Worm (Caenorhabditis elegans) whole organism, late embryonic: ENCODE data around the gene Y54G2A.49.

Experiments
- C08G9.2 ChIP-seq: sonication (generic microtip); optimal IDR thresholded peaks from 2 replicates; lab custom pipeline; 2016; ENCODE audit warnings: mild to moderate bottlenecking, missing genetic modification characterization, moderate library complexity, missing compliant biosample characterization
- C38D4.7 ChIP-seq: fragments of 200-800 bp; sonication (Bioruptor generic); optimal IDR thresholded peaks from 2 replicates; lab custom pipeline; 2018; ENCODE audit warnings: mild to moderate bottlenecking, missing genetic modification characterization, moderate library complexity, missing compliant biosample characterization
- F13H6.1 ChIP-seq: sonication (generic microtip); optimal IDR thresholded peaks from 2 replicates; lab custom pipeline; 2016; ENCODE audit warnings: missing genetic modification characterization, missing compliant biosample characterization
- K02D7.2 ChIP-seq: sonication (generic microtip); optimal IDR thresholded peaks from 2 replicates; lab custom pipeline; 2017; ENCODE audit warnings: mild to moderate bottlenecking, missing genetic modification characterization, missing compliant biosample characterization
- K09A11.1 ChIP-seq: sonication (generic microtip); optimal IDR thresholded peaks from 2 replicates; lab custom pipeline; 2017; ENCODE audit warnings: antibody characterized with exemption, mild to moderate bottlenecking, missing genetic modification characterization, missing compliant biosample characterization; ENCODE audit not compliant: insufficient read depth
- Y22D7AL.16 ChIP-seq: sonication (generic microtip); optimal IDR thresholded peaks from 2 replicates; lab custom pipeline; 2016; ENCODE audit warnings: missing genetic modification characterization, missing compliant biosample characterization
- ahr-1 ChIP-seq: sonication (generic microtip); optimal IDR thresholded peaks from 2 replicates; lab custom pipeline; 2016; ENCODE audit warnings: missing genetic modification characterization, missing compliant biosample characterization
- ama-1 ChIP-seq: fragments of 150-350 bp; optimal IDR thresholded peaks from 2 replicates; lab custom pipeline; 2014
- ceh-14 ChIP-seq: sonication (generic microtip); optimal IDR thresholded peaks from 2 replicates; lab custom pipeline; 2016; ENCODE audit warnings: missing genotype, missing genetic modification characterization, missing compliant biosample characterization
- ceh-18 ChIP-seq: sonication (generic microtip); optimal IDR thresholded peaks from 2 replicates; lab custom pipeline; 2016; ENCODE audit warnings: missing genetic modification characterization, missing compliant biosample characterization
- ceh-19 ChIP-seq: fragments of 200-800 bp; sonication (Bioruptor generic); optimal IDR thresholded peaks from 2 replicates; lab custom pipeline; 2018; ENCODE audit warnings: mild to moderate bottlenecking, missing genetic modification characterization, missing compliant biosample characterization
- ceh-24 ChIP-seq: sonication (generic microtip); optimal IDR thresholded peaks from 2 replicates; lab custom pipeline; 2016; ENCODE audit warnings: mild to moderate bottlenecking, missing genetic modification characterization, missing compliant biosample characterization
- ceh-34 ChIP-seq: sonication (generic microtip); optimal IDR thresholded peaks from 2 replicates; lab custom pipeline; 2016; ENCODE audit warnings: mild to moderate bottlenecking, missing genetic modification characterization, missing compliant biosample characterization
- ceh-48 ChIP-seq: sonication (generic microtip); optimal IDR thresholded peaks from 2 replicates; lab custom pipeline; 2016; ENCODE audit warnings: missing genetic modification characterization, inconsistent platforms, missing compliant biosample characterization
- ceh-6 ChIP-seq: fragments of 200-800 bp; sonication (Bioruptor generic); optimal IDR thresholded peaks from 2 replicates; lab custom pipeline; 2018; ENCODE audit warnings: mild to moderate bottlenecking, missing genetic modification characterization, missing compliant biosample characterization
- dmd-4 ChIP-seq: sonication (generic microtip); optimal IDR thresholded peaks from 2 replicates; lab custom pipeline; 2016; ENCODE audit warnings: borderline replicate concordance, missing genetic modification characterization, missing compliant biosample characterization
- dve-1 ChIP-seq: sonication (generic microtip); optimal IDR thresholded peaks from 2 replicates; lab custom pipeline; 2017; ENCODE audit warnings: antibody characterized with exemption, mild to moderate bottlenecking, missing genetic modification characterization, missing compliant biosample characterization
- elt-2 ChIP-seq: sonication (generic microtip); optimal IDR thresholded peaks from 2 replicates; lab custom pipeline; 2016; ENCODE audit warnings: missing genetic modification reagents, missing genetic modification characterization, missing compliant biosample characterization
- elt-4 ChIP-seq: sonication (generic microtip); optimal IDR thresholded peaks from 2 replicates; lab custom pipeline; 2016; ENCODE audit warnings: missing genetic modification characterization, missing compliant biosample characterization
- fax-1 ChIP-seq: sonication (generic microtip); optimal IDR thresholded peaks from 2 replicates; lab custom pipeline; 2016; ENCODE audit warnings: missing genotype, missing genetic modification characterization, missing compliant biosample characterization
- fkh-6 ChIP-seq: sonication (generic microtip); optimal IDR thresholded peaks from 2 replicates; lab custom pipeline; 2016; ENCODE audit warnings: missing genetic modification characterization, missing compliant biosample characterization
- gmeb-2 ChIP-seq: sonication (generic microtip); optimal IDR thresholded peaks from 2 replicates; lab custom pipeline; 2016; ENCODE audit warnings: missing genetic modification characterization, inconsistent platforms, missing compliant biosample characterization
- hlh-13 ChIP-seq: fragments of 200-800 bp; sonication (Bioruptor generic); optimal IDR thresholded peaks from 2 replicates; lab custom pipeline; 2018; ENCODE audit warnings: mild to moderate bottlenecking, missing genetic modification characterization, missing compliant biosample characterization
- hlh-15 ChIP-seq: sonication (generic microtip); optimal IDR thresholded peaks from 2 replicates; lab custom pipeline; 2016; ENCODE audit warnings: missing genetic modification characterization, missing compliant biosample characterization
- hlh-30 ChIP-seq: sonication (generic microtip); optimal IDR thresholded peaks from 2 replicates; lab custom pipeline; 2017; ENCODE audit warnings: antibody characterized with exemption, missing genetic modification characterization, missing compliant biosample characterization; ENCODE audit not compliant: insufficient read depth
- hlh-8 ChIP-seq: sonication (generic microtip); optimal IDR thresholded peaks from 2 replicates; lab custom pipeline; 2016; ENCODE audit warnings: missing genotype, missing genetic modification characterization, missing compliant biosample characterization
- madf-2 ChIP-seq: sonication (generic microtip); optimal IDR thresholded peaks from 2 replicates; lab custom pipeline; 2017; ENCODE audit warnings: missing genetic modification characterization, missing compliant biosample characterization
- mec-3 ChIP-seq: sonication (generic microtip); optimal IDR thresholded peaks from 2 replicates; lab custom pipeline; 2016; ENCODE audit warnings: borderline replicate concordance, missing genetic modification characterization, missing compliant biosample characterization
- nhr-11 ChIP-seq: fragments of 150-350 bp; optimal IDR thresholded peaks from 2 replicates; lab custom pipeline; 2014; ENCODE audit warnings: missing biosample characterization, missing genetic modification characterization
- npax-4 ChIP-seq: sonication (generic microtip); optimal IDR thresholded peaks from 2 replicates; lab custom pipeline; 2016; ENCODE audit warnings: missing genetic modification characterization, missing compliant biosample characterization
- pax-1 ChIP-seq: fragments of 150-350 bp; optimal IDR thresholded peaks from 2 replicates; lab custom pipeline; 2014; ENCODE audit warnings: missing biosample characterization, missing genetic modification characterization
- pha-2 ChIP-seq: sonication (generic microtip); optimal IDR thresholded peaks from 2 replicates; lab custom pipeline; 2017; ENCODE audit warnings: mild to moderate bottlenecking, missing genetic modification characterization, missing compliant biosample characterization
- pha-4 ChIP-seq: fragments of 150-350 bp; optimal IDR thresholded peaks from 2 replicates; lab custom pipeline; 2018; ENCODE audit warnings: missing biosample characterization, missing genetic modification reagents, missing genetic modification characterization
- pqm-1 ChIP-seq: sonication (generic microtip); optimal IDR thresholded peaks from 2 replicates; lab custom pipeline; 2016; ENCODE audit warnings: missing genetic modification characterization, missing compliant biosample characterization
- pros-1 ChIP-seq: fragments of 150-350 bp; optimal IDR thresholded peaks from 2 replicates; lab custom pipeline; 2014; ENCODE audit warnings: missing biosample characterization, missing genetic modification reagents, missing genetic modification characterization
- ref-2 ChIP-seq: sonication (generic microtip); optimal IDR thresholded peaks from 2 replicates; lab custom pipeline; 2016; ENCODE audit warnings: missing genetic modification characterization, missing compliant biosample characterization
- sox-2 ChIP-seq: fragments of 200-800 bp; sonication (Bioruptor generic); IDR thresholded peaks from 2 replicates; pipeline ENCODE4 v1.3.6; 2022; ENCODE audit warnings: missing genetic modification reagents, missing genetic modification characterization, missing compliant biosample characterization
- sox-4 ChIP-seq: sonication (generic microtip); optimal IDR thresholded peaks from 2 replicates; lab custom pipeline; 2017; ENCODE audit warnings: mild to moderate bottlenecking, missing genetic modification characterization, inconsistent platforms, missing compliant biosample characterization
- tbx-2 ChIP-seq: sonication (generic microtip); optimal IDR thresholded peaks from 2 replicates; lab custom pipeline; 2016; ENCODE audit warnings: missing genetic modification characterization, missing compliant biosample characterization
- tbx-7 ChIP-seq: sonication (generic microtip); optimal IDR thresholded peaks from 2 replicates; lab custom pipeline; 2016; ENCODE audit warnings: missing genotype, missing genetic modification characterization, missing compliant biosample characterization
- ttx-3 ChIP-seq: sonication (generic microtip); optimal IDR thresholded peaks from 2 replicates; lab custom pipeline; 2016; ENCODE audit warnings: missing genetic modification reagents, missing genetic modification characterization, missing compliant biosample characterization
- unc-42 ChIP-seq: sonication (generic microtip); optimal IDR thresholded peaks from 2 replicates; lab custom pipeline; 2016; ENCODE audit warnings: missing genotype, missing genetic modification characterization, missing compliant biosample characterization
- unc-55 ChIP-seq: sonication (generic microtip); optimal IDR thresholded peaks from 2 replicates; lab custom pipeline; 2017; ENCODE audit warnings: missing biosample characterization, missing genetic modification reagents, missing genetic modification characterization
- ztf-16 ChIP-seq: sonication (generic microtip); optimal IDR thresholded peaks from 2 replicates; lab custom pipeline; 2017; ENCODE audit warnings: missing genetic modification characterization, missing compliant biosample characterization

Gene Y54G2A.49

ce11 chrIV:2817038-2817437, 36.0 kb downstream of the Y54G2A.49 start (continued):
- TF ChIP-seq C08G9.2, result no peak
- TF ChIP-seq elt-4 (tag; lab: Kevin White, UChicago), result no peak
- TF ChIP-seq hlh-15 (tag; lab: Kevin White, UChicago), result no peak
- TF ChIP-seq K02D7.2 (tag; lab: Kevin White, UChicago), result no peak

ce11 chrIV:2809208-2809607, 43.9 kb downstream of the Y54G2A.49 start, which contains the start of gene Y54G2A.76:
Gene Y54G2A.76 (plus strand): TSS chrIV:2809410.
- no peak for TF ChIP-seq pax-1 (tag; lab: Kevin White, UChicago)
- TF ChIP-seq fax-1 (tag; lab: Kevin White, UChicago), result no peak
- TF ChIP-seq elt-4 (tag; lab: Kevin White, UChicago), result no peak
- no peak for TF ChIP-seq sox-4 (tag; lab: Kevin White, UChicago)
- no peak for TF ChIP-seq dve-1 (tag; lab: Kevin White, UChicago)
- no peak for TF ChIP-seq hlh-8 (tag; lab: Kevin White, UChicago)
- no peak for TF ChIP-seq Y22D7AL.16
- no peak for TF ChIP-seq ama-1 (lab: Kevin White, UChicago)
- no peak for TF ChIP-seq mec-3 (tag; lab: Kevin White, UChicago)
- TF ChIP-seq sox-2 (GFP tag; lab: Robert Waterston, UW), result no peak
- no peak for TF ChIP-seq nhr-11 (tag; lab: Kevin White, UChicago)
- no peak for TF ChIP-seq pros-1 (tag; lab: Kevin White, UChicago)
- TF ChIP-seq ceh-34 (tag; lab: Kevin White, UChicago), result no peak
- TF ChIP-seq pha-4 (tag; lab: Kevin White, UChicago), result no peak

- TF ChIP-seq K09A11.1 (tag; lab: Kevin White, UChicago), result no peak
- no peak for TF ChIP-seq ceh-18 (tag; lab: Kevin White, UChicago)
- no peak for TF ChIP-seq hlh-8 (tag; lab: Kevin White, UChicago)
- TF ChIP-seq npax-4, result no peak
- TF ChIP-seq dve-1 (tag; lab: Kevin White, UChicago), result no peak
- no peak for TF ChIP-seq sox-4 (tag; lab: Kevin White, UChicago)
- TF ChIP-seq unc-55, result no peak
- no peak for TF ChIP-seq tbx-7
- TF ChIP-seq hlh-13 (GFP tag; lab: Kevin White, UChicago), result no peak
- TF ChIP-seq pqm-1 (tag; lab: Kevin White, UChicago), result no peak
- TF ChIP-seq tbx-2, result no peak
- no peak for TF ChIP-seq ceh-19 (GFP tag; lab: Kevin White, UChicago)
- TF ChIP-seq fkh-6, result no peak
- no peak for TF ChIP-seq nhr-11 (tag; lab: Kevin White, UChicago)
- no peak for TF ChIP-seq ceh-24
These were observed 44.9 kb downstream of the Y54G2A.49 start for ce11 chrIV:2808154-2808553.

ce11 chrIV:2805525-2805924, 47.5 kb downstream of the Y54G2A.49 start, which contains the start of gene Y54G2A.45:
Gene Y54G2A.45 (plus strand): TSS chrIV:2805857.
- no peak for TF ChIP-seq pha-2 (tag; lab: Kevin White, UChicago)
- no peak for TF ChIP-seq hlh-15 (tag; lab: Kevin White, UChicago)
- TF ChIP-seq pqm-1 (tag; lab: Kevin White, UChicago), result peak; percentile 43
- no peak for TF ChIP-seq npax-4
- TF ChIP-seq sox-2 (GFP tag; lab: Robert Waterston, UW), result no peak
- peak; percentile 43 for TF ChIP-seq ztf-16
- TF ChIP-seq C38D4.7 (GFP tag; lab: Kevin White, UChicago), result peak; percentile 41
- TF ChIP-seq ahr-1 (tag; lab: Kevin White, UChicago), result peak; percentile 10
- no peak for TF ChIP-seq ceh-14 (tag; lab: Kevin White, UChicago)
- TF ChIP-seq tbx-2, result peak; percentile 44
- TF ChIP-seq ceh-6 (GFP tag; lab: Kevin White, UChicago), result peak; percentile 23
- TF ChIP-seq pax-1 (tag; lab: Kevin White, UChicago), result no peak
- peak; percentile 5 for TF ChIP-seq K09A11.1 (tag; lab: Kevin White, UChicago)
- TF ChIP-seq pha-4 (tag; lab: Kevin White, UChicago), result no peak
- no peak for TF ChIP-seq gmeb-2 (tag; lab: Kevin White, UChicago)
- TF ChIP-seq tbx-7, result peak; percentile 26
- TF ChIP-seq ceh-19 (GFP tag; lab: Kevin White, UChicago), result no peak
- TF ChIP-seq hlh-30 (tag; lab: Kevin White, UChicago), result peak; percentile 79
- TF ChIP-seq Y22D7AL.16, result peak; percentile 49
- no peak for TF ChIP-seq pros-1 (tag; lab: Kevin White, UChicago)
- peak; percentile 32 for TF ChIP-seq ceh-18 (tag; lab: Kevin White, UChicago)
- peak; percentile 46 for TF ChIP-seq ref-2 (tag; lab: Kevin White, UChicago)
- no peak for TF ChIP-seq F13H6.1 (tag; lab: Kevin White, UChicago)
- peak; percentile 88 for TF ChIP-seq elt-2 (tag; lab: Kevin White, UChicago)
- TF ChIP-seq nhr-11 (tag; lab: Kevin White, UChicago), result no peak
- no peak for TF ChIP-seq hlh-13 (GFP tag; lab: Kevin White, UChicago)
- no peak for TF ChIP-seq ceh-48
- TF ChIP-seq dmd-4 (tag; lab: Kevin White, UChicago), result no peak
- TF ChIP-seq ceh-34 (tag; lab: Kevin White, UChicago), result peak; percentile 6
- peak; percentile 37 for TF ChIP-seq ttx-3
- TF ChIP-seq dve-1 (tag; lab: Kevin White, UChicago), result peak; percentile 75
- TF ChIP-seq madf-2 (tag; lab: Kevin White, UChicago), result peak; percentile 6
- no peak for TF ChIP-seq unc-42 (tag; lab: Kevin White, UChicago)
- peak; percentile 46 for TF ChIP-seq K02D7.2 (tag; lab: Kevin White, UChicago)
